Fruit fly (Drosophila melanogaster) whole organism, embryonic: ENCODE data around the gene Cdc23.
A peak's percentile ranks its signal among the peaks of the same experiment; 100 is the strongest.

Experiments
- Adf1 ChIP-seq: fragments of 200-800 bp; sonication (Bioruptor generic); IDR thresholded peaks from 2 replicates; pipeline ENCODE4 v1.3.6; 2022; ENCODE audit warnings: missing biosample characterization, missing genetic modification characterization
- Atf-2 ChIP-seq: fragments of 200-800 bp; sonication (Bioruptor generic); optimal IDR thresholded peaks from 2 replicates; lab custom pipeline; 2016; ENCODE audit warnings: missing biosample characterization, missing genetic modification characterization
- B-H2 ChIP-seq: fragments of 200-800 bp; sonication (Bioruptor generic); optimal IDR thresholded peaks from 2 replicates; lab custom pipeline; 2018; ENCODE audit warnings: missing biosample characterization, mild to moderate bottlenecking, missing genetic modification characterization
- CG10366 ChIP-seq: fragments of 200-800 bp; sonication (Bioruptor generic); IDR thresholded peaks from 2 replicates; pipeline ENCODE4 v1.3.6; 2022; ENCODE audit warnings: missing biosample characterization, missing genetic modification characterization
- CG12071 ChIP-seq: fragments of 200-800 bp; sonication (Bioruptor generic); optimal IDR thresholded peaks from 3 replicates; lab custom pipeline; 2018; ENCODE audit warnings: missing biosample characterization, mild to moderate bottlenecking, missing genetic modification characterization
- CG12299 ChIP-seq: fragments of 200-800 bp; sonication (Bioruptor generic); optimal IDR thresholded peaks from 2 replicates; lab custom pipeline; 2018; ENCODE audit warnings: missing biosample characterization, mild to moderate bottlenecking, missing genetic modification characterization
- CG12659 ChIP-seq: fragments of 200-800 bp; sonication (Bioruptor generic); optimal IDR thresholded peaks from 3 replicates; lab custom pipeline; 2017; ENCODE audit warnings: mild to moderate bottlenecking, missing biosample characterization, missing genetic modification reagents, missing genetic modification characterization
- CG12769 ChIP-seq: fragments of 200-800 bp; sonication (Bioruptor generic); optimal IDR thresholded peaks from 2 replicates; lab custom pipeline; 2019; ENCODE audit warnings: missing biosample characterization, mild to moderate bottlenecking, missing genetic modification characterization, moderate library complexity
- CG12942 ChIP-seq: fragments of 200-800 bp; sonication (Bioruptor generic); optimal IDR thresholded peaks from 3 replicates; lab custom pipeline; 2016; ENCODE audit warnings: missing biosample characterization, missing genetic modification characterization
- CG14667 ChIP-seq: fragments of 200-800 bp; sonication (Bioruptor generic); IDR thresholded peaks from 2 replicates; pipeline ENCODE4 v1.3.6; 2022; ENCODE audit warnings: missing biosample characterization, missing genetic modification characterization
- CG14710 ChIP-seq: fragments of 200-800 bp; sonication (Bioruptor generic); optimal IDR thresholded peaks from 3 replicates; lab custom pipeline; 2019; ENCODE audit warnings: missing biosample characterization, mild to moderate bottlenecking, missing genetic modification characterization, moderate library complexity
- CG1647 ChIP-seq: fragments of 200-800 bp; sonication (Bioruptor generic); optimal IDR thresholded peaks from 3 replicates; lab custom pipeline; 2016; ENCODE audit warnings: missing biosample characterization, missing genetic modification characterization
- CG16813 ChIP-seq: fragments of 200-800 bp; sonication (Bioruptor generic); IDR thresholded peaks from 3 replicates; pipeline ENCODE4 v1.3.6; 2022; ENCODE audit warnings: missing biosample characterization, missing genetic modification characterization; ENCODE audit not compliant: partially characterized antibody
- CG2129 ChIP-seq: fragments of 200-800 bp; sonication (Bioruptor generic); IDR thresholded peaks from 2 replicates; pipeline ENCODE4 v1.3.6; 2022; ENCODE audit warnings: missing biosample characterization, missing genetic modification characterization; ENCODE audit not compliant: partially characterized antibody
- CG3065 ChIP-seq: fragments of 200-800 bp; sonication (Bioruptor generic); optimal IDR thresholded peaks from 2 replicates; lab custom pipeline; 2016; ENCODE audit warnings: missing biosample characterization, missing genetic modification characterization
- CG31365 ChIP-seq: fragments of 200-800 bp; sonication (Bioruptor generic); optimal IDR thresholded peaks from 2 replicates; lab custom pipeline; 2018; ENCODE audit warnings: missing biosample characterization, mild to moderate bottlenecking, missing genetic modification characterization
- CG4730 ChIP-seq: fragments of 200-800 bp; sonication (Bioruptor generic); IDR thresholded peaks from 2 replicates; pipeline ENCODE4 v1.3.6; 2022; ENCODE audit warnings: missing biosample characterization, missing genetic modification characterization
- CG6854 ChIP-seq: fragments of 200-800 bp; sonication (Bioruptor generic); optimal IDR thresholded peaks from 3 replicates; lab custom pipeline; 2017; ENCODE audit warnings: missing biosample characterization, mild to moderate bottlenecking, missing genetic modification characterization
- CG7556 ChIP-seq: fragments of 200-800 bp; sonication (Bioruptor generic); optimal IDR thresholded peaks from 2 replicates; lab custom pipeline; 2017; ENCODE audit warnings: missing biosample characterization, mild to moderate bottlenecking, missing genetic modification characterization
- CG7745 ChIP-seq: fragments of 200-800 bp; sonication (Bioruptor generic); optimal IDR thresholded peaks from 2 replicates; lab custom pipeline; 2018; ENCODE audit warnings: missing biosample characterization, mild to moderate bottlenecking, missing genetic modification characterization, moderate library complexity
- CG7786 ChIP-seq: fragments of 200-800 bp; sonication (Bioruptor generic); optimal IDR thresholded peaks from 2 replicates; lab custom pipeline; 2016; ENCODE audit warnings: missing biosample characterization, missing genetic modification characterization
- CG8290 ChIP-seq, 3 experiments: fragments of 200-800 bp; sonication (Bioruptor generic); optimal IDR thresholded peaks; 2 replicates each; lab custom pipeline; 2016 to 2019; ENCODE audit warnings: missing biosample characterization in 3 of 3, missing genetic modification characterization in 3 of 3, mild to moderate bottlenecking in 2 of 3, moderate library complexity in 1 of 3
- CG9797 ChIP-seq: fragments of 200-800 bp; sonication (Bioruptor generic); optimal IDR thresholded peaks from 3 replicates; lab custom pipeline; 2018; ENCODE audit warnings: missing biosample characterization, mild to moderate bottlenecking, missing genetic modification characterization
- CoRest ChIP-seq: fragments of 200-800 bp; sonication (Bioruptor generic); optimal IDR thresholded peaks from 3 replicates; lab custom pipeline; 2018; ENCODE audit warnings: missing biosample characterization, mild to moderate bottlenecking, missing genetic modification characterization, moderate library complexity
- D19A ChIP-seq: fragments of 200-800 bp; optimal IDR thresholded peaks from 3 replicates; lab custom pipeline; 2019; ENCODE audit warnings: missing biosample characterization, mild to moderate bottlenecking, missing genetic modification characterization, moderate library complexity
- Dfd ChIP-seq, 2 experiments: fragments of >200 bp; optimal IDR thresholded peaks; 2 replicates each; lab custom pipeline; 2017; ENCODE audit warnings: missing biosample characterization in 2 of 2, missing genetic modification characterization in 2 of 2
- Dll ChIP-seq: fragments of 200-800 bp; sonication (Bioruptor generic); IDR thresholded peaks from 4 replicates; pipeline ENCODE4 v1.3.6; 2022; ENCODE audit warnings: missing biosample characterization, missing genetic modification characterization; ENCODE audit not compliant: partially characterized antibody
- E2f2 ChIP-seq: fragments of 200-800 bp; sonication (Bioruptor generic); IDR thresholded peaks from 2 replicates; pipeline ENCODE4 v1.3.6; 2022; ENCODE audit warnings: missing biosample characterization, missing genetic modification characterization
- Elba2 ChIP-seq: fragments of 200-800 bp; sonication (Bioruptor generic); optimal IDR thresholded peaks from 3 replicates; lab custom pipeline; 2016; ENCODE audit warnings: missing biosample characterization, missing genetic modification characterization
- Fer1 ChIP-seq: fragments of 200-800 bp; sonication (Bioruptor generic); optimal IDR thresholded peaks from 2 replicates; lab custom pipeline; 2017; ENCODE audit warnings: missing biosample characterization, mild to moderate bottlenecking, missing genetic modification characterization
- Fer3 ChIP-seq: fragments of 200-800 bp; sonication (Bioruptor generic); optimal IDR thresholded peaks from 2 replicates; lab custom pipeline; 2018; ENCODE audit warnings: missing biosample characterization, mild to moderate bottlenecking, missing genetic modification characterization, moderate library complexity
- Opbp ChIP-seq: fragments of 200-800 bp; sonication (Bioruptor generic); IDR thresholded peaks from 3 replicates; pipeline ENCODE4 v1.3.6; 2022; ENCODE audit warnings: missing biosample characterization, missing genetic modification characterization; ENCODE audit not compliant: partially characterized antibody
- YL-1 ChIP-seq: fragments of 200-800 bp; sonication (Bioruptor generic); optimal IDR thresholded peaks from 3 replicates; lab custom pipeline; 2017; ENCODE audit warnings: missing biosample characterization, mild to moderate bottlenecking, missing genetic modification characterization
- ase ChIP-seq: fragments of 200-800 bp; sonication (Bioruptor generic); IDR thresholded peaks from 3 replicates; pipeline ENCODE4 v1.3.6; 2022; ENCODE audit warnings: missing biosample characterization, missing genetic modification characterization
- bbx ChIP-seq: fragments of 200-800 bp; sonication (Bioruptor generic); IDR thresholded peaks from 2 replicates; pipeline ENCODE4 v1.3.6; 2022; ENCODE audit warnings: missing biosample characterization, missing genetic modification characterization; ENCODE audit not compliant: partially characterized antibody
- bsh ChIP-seq, 2 experiments: fragments of 200-800 bp; sonication (Bioruptor generic); optimal IDR thresholded peaks; 2 replicates each; lab custom pipeline; 2017 to 2018; ENCODE audit warnings: mild to moderate bottlenecking in 2 of 2, missing biosample characterization in 2 of 2, missing genetic modification characterization in 2 of 2, moderate library complexity in 1 of 2
- cg ChIP-seq: fragments of 200-800 bp; sonication (Bioruptor generic); optimal IDR thresholded peaks from 3 replicates; lab custom pipeline; 2019; ENCODE audit warnings: missing biosample characterization, mild to moderate bottlenecking, missing genetic modification characterization, moderate library complexity
- exex ChIP-seq: fragments of 200-800 bp; sonication (Bioruptor generic); optimal IDR thresholded peaks from 4 replicates; lab custom pipeline; 2018; ENCODE audit warnings: missing biosample characterization, mild to moderate bottlenecking, missing genetic modification characterization, moderate library complexity
- kah ChIP-seq: fragments of 200-800 bp; sonication (Bioruptor generic); optimal IDR thresholded peaks from 2 replicates; lab custom pipeline; 2018; ENCODE audit warnings: missing biosample characterization, mild to moderate bottlenecking, missing genetic modification characterization
- kay ChIP-seq: fragments of 200-800 bp; sonication (Bioruptor generic); optimal IDR thresholded peaks from 2 replicates; lab custom pipeline; 2016; ENCODE audit warnings: missing biosample characterization, missing genetic modification characterization
- ken ChIP-seq: fragments of 200-800 bp; sonication (Bioruptor generic); IDR thresholded peaks from 3 replicates; pipeline ENCODE4 v1.3.6; 2022; ENCODE audit warnings: missing biosample characterization, missing genetic modification characterization
- lab ChIP-seq: fragments of 200-800 bp; sonication (Bioruptor generic); optimal IDR thresholded peaks from 3 replicates; lab custom pipeline; 2017; ENCODE audit warnings: missing biosample characterization, missing genetic modification characterization, mild to moderate bottlenecking, moderate library complexity, missing genetic modification reagents
- nerfin-2 ChIP-seq: fragments of 200-800 bp; sonication (Bioruptor generic); IDR thresholded peaks from 2 replicates; pipeline ENCODE4 v1.3.6; 2022; ENCODE audit warnings: missing biosample characterization, missing genetic modification characterization; ENCODE audit not compliant: partially characterized antibody
- pros ChIP-seq: fragments of 200-800 bp; sonication (Bioruptor generic); optimal IDR thresholded peaks from 3 replicates; lab custom pipeline; 2019; ENCODE audit warnings: missing biosample characterization, mild to moderate bottlenecking, missing genetic modification characterization, moderate library complexity
- sc ChIP-seq, 3 experiments: fragments of >200 bp in 2 of 3; fragments of 200-800 bp in 1 of 3; sonication (Bioruptor generic) in 1 of 3; optimal IDR thresholded peaks; 2 replicates in 2 of 3; 3 replicates in 1 of 3; lab custom pipeline; 2017; ENCODE audit warnings: mild to moderate bottlenecking in 1 of 3, missing biosample characterization in 1 of 3, missing genetic modification characterization in 1 of 3, missing genetic modification reagents in 1 of 3
- scrt ChIP-seq: fragments of 200-800 bp; sonication (Bioruptor generic); optimal IDR thresholded peaks from 2 replicates; lab custom pipeline; 2018; ENCODE audit warnings: missing biosample characterization, mild to moderate bottlenecking, missing genetic modification characterization, moderate library complexity
- sug ChIP-seq: fragments of 200-800 bp; optimal IDR thresholded peaks from 2 replicates; lab custom pipeline; 2019; ENCODE audit warnings: missing biosample characterization, mild to moderate bottlenecking, missing genetic modification characterization, moderate library complexity

Cdc23 gene

DNA sequence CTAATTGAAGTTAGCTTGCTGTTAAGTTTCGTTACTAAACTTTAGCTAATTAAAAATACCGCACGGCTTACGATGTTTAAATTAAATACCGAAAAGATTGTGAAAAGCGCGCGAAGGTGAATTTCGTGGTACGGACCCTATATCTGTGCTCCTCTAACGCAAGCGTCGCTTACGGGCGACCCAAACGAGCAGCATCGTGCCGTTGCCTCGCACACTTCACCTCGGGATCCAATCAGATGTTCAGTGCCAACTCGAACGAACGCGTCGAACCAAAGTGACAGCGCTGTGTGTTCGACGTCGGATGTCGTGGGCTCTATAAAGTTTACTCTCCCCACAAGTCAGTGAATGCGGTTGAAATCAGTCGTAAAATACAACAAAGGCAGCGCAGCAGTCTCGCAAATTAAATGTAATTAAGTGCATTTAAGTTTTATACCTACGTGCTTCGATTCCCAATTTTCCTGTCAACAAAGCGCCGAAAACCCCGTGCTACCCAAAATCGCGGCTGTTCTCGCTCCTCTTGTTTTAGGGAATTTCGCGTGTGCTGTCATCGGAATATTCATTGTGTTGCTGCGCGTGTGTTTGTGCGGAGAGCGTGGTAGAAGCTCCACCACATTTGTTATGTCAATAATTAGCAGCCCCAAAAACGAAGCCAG, 30.3 kb upstream of the Cdc23 start (continued):
- no peak for TF ChIP-seq Fer3 (tag; lab: Kevin White, UChicago)
- peak; percentile 54; the same call in 1 of the 3 replicates for TF ChIP-seq Opbp (GFP tag; lab: Robert Waterston, UW)
- TF ChIP-seq CoRest (tag; lab: Kevin White, UChicago) = no peak
- TF ChIP-seq sc (optimal IDR thresholded peaks at IDR 0.05; lab: Kevin White, UChicago) = no peak
- TF ChIP-seq sc (GFP tag; optimal IDR thresholded peaks at IDR 0.05; lab: Kevin White, UChicago) = no peak
- TF ChIP-seq CG12769 = peak; percentile 67
- TF ChIP-seq CG10366 (GFP tag; lab: Robert Waterston, UW) = no peak
- TF ChIP-seq scrt (GFP tag; lab: Kevin White, UChicago) = no peak
- no peak for TF ChIP-seq kah (GFP tag; lab: Kevin White, UChicago)
- TF ChIP-seq Dfd (GFP tag; optimal IDR thresholded peaks at IDR 0.05; lab: Kevin White, UChicago) = no peak
- no peak for TF ChIP-seq CG7556 (GFP tag; lab: Kevin White, UChicago)
- TF ChIP-seq B-H2 (GFP tag; lab: Kevin White, UChicago) = peak; percentile 6
- TF ChIP-seq D19A = no peak
- TF ChIP-seq YL-1 (GFP tag; lab: Kevin White, UChicago) = peak; percentile 22
- no peak for TF ChIP-seq kay
- peak; percentile 26 for TF ChIP-seq sug
- no peak for TF ChIP-seq CG16813 (GFP tag; lab: Robert Waterston, UW)
- peak; percentile 85 for TF ChIP-seq E2f2 (GFP tag; lab: Robert Waterston, UW)
- TF ChIP-seq Atf-2 (GFP tag; lab: Kevin White, UChicago) = no peak
- TF ChIP-seq CG7786 (GFP tag; lab: Kevin White, UChicago) = no peak
- no peak for TF ChIP-seq CG14710 (tag; lab: Kevin White, UChicago)
- peak; percentile 17 for TF ChIP-seq CG9797 (GFP tag; lab: Kevin White, UChicago)
- peak in 1 of 2 experiments; percentile 10 for TF ChIP-seq bsh (GFP tag; optimal IDR thresholded peaks at IDR 0.05; lab: Kevin White, UChicago)
- TF ChIP-seq CG4730 (GFP tag; lab: Robert Waterston, UW) = no peak
- peak; percentile 59 for TF ChIP-seq cg (GFP tag; lab: Kevin White, UChicago)
- TF ChIP-seq CG14667 (GFP tag; lab: Robert Waterston, UW) = no peak
- TF ChIP-seq CG8290 (GFP tag; optimal IDR thresholded peaks at IDR 0.05; lab: Kevin White, UChicago) = no peak
- peak in 1 of 2 experiments; percentile 58 for TF ChIP-seq CG8290 (tag; optimal IDR thresholded peaks at IDR 0.05; lab: Kevin White, UChicago)
- TF ChIP-seq CG2129 (GFP tag; lab: Robert Waterston, UW) = no peak
- TF ChIP-seq CG1647 (GFP tag; lab: Kevin White, UChicago) = no peak
- TF ChIP-seq nerfin-2 = no peak
- no peak for TF ChIP-seq CG3065
- peak; percentile 98 for TF ChIP-seq CG7745 (tag; lab: Kevin White, UChicago)
- TF ChIP-seq Dll (GFP tag; lab: Robert Waterston, UW) = peak; percentile 35; the same call in 1 of the 4 replicates
- TF ChIP-seq CG6854 = no peak
- no peak for TF ChIP-seq Elba2 (GFP tag; lab: Kevin White, UChicago)
- peak; percentile 58; the same call in 1 of the 2 replicates for TF ChIP-seq Adf1 (GFP tag; lab: Robert Waterston, UW)
- TF ChIP-seq CG12942 (GFP tag; lab: Kevin White, UChicago) = no peak
- TF ChIP-seq ase (GFP tag; lab: Robert Waterston, UW) = no peak
- TF ChIP-seq pros (GFP tag; lab: Kevin White, UChicago) = no peak
- TF ChIP-seq CG12299 (tag; lab: Kevin White, UChicago) = no peak
- TF ChIP-seq CG12659 (GFP tag; lab: Kevin White, UChicago) = peak; percentile 16
- TF ChIP-seq ken (GFP tag; lab: Robert Waterston, UW) = no peak
- TF ChIP-seq Fer1 (GFP tag; lab: Kevin White, UChicago) = peak; percentile 5
- no peak for TF ChIP-seq CG12071 (GFP tag; lab: Kevin White, UChicago)
- TF ChIP-seq exex (tag; lab: Kevin White, UChicago) = peak; percentile 27
- TF ChIP-seq lab (GFP tag; lab: Kevin White, UChicago) = no peak
- TF ChIP-seq CG31365 (tag; lab: Kevin White, UChicago) = peak; percentile 2
- TF ChIP-seq bbx (GFP tag; lab: Robert Waterston, UW) = peak; percentile 10; the same call in 1 of the 2 replicates
